Fruit fly (Drosophila melanogaster) whole organism, embryonic: ENCODE data around the gene CG15894.

ENCODE experiments used
- Atf3 ChIP-seq: fragments of 200-800 bp; sonication (Bioruptor generic); optimal IDR thresholded peaks from 3 replicates; lab custom pipeline; 2016; ENCODE audit warnings: missing biosample characterization, missing genetic modification characterization
- CG11247 ChIP-seq: fragments of 200-800 bp; sonication (Bioruptor generic); IDR thresholded peaks from 2 replicates; pipeline ENCODE4 v1.3.6; 2022; ENCODE audit warnings: missing biosample characterization, missing genetic modification characterization
- CG11695 ChIP-seq: fragments of 200-800 bp; sonication (Bioruptor generic); IDR thresholded peaks from 3 replicates; pipeline ENCODE4 v1.3.6; 2022; ENCODE audit warnings: missing biosample characterization, missing genetic modification characterization
- CG12391 ChIP-seq: fragments of 200-800 bp; sonication (Bioruptor generic); optimal IDR thresholded peaks from 3 replicates; lab custom pipeline; 2018; ENCODE audit warnings: missing biosample characterization, mild to moderate bottlenecking, missing genetic modification characterization, moderate library complexity
- CG14667 ChIP-seq: fragments of 200-800 bp; sonication (Bioruptor generic); IDR thresholded peaks from 2 replicates; pipeline ENCODE4 v1.3.6; 2022; ENCODE audit warnings: missing biosample characterization, missing genetic modification characterization
- CG14710 ChIP-seq: fragments of 200-800 bp; sonication (Bioruptor generic); optimal IDR thresholded peaks from 3 replicates; lab custom pipeline; 2019; ENCODE audit warnings: missing biosample characterization, mild to moderate bottlenecking, missing genetic modification characterization, moderate library complexity
- CG15073 ChIP-seq: fragments of 200-800 bp; sonication (Bioruptor generic); optimal IDR thresholded peaks from 2 replicates; lab custom pipeline; 2016; ENCODE audit warnings: missing biosample characterization, missing genetic modification characterization
- CG15696 ChIP-seq: fragments of 200-800 bp; sonication (Bioruptor generic); optimal IDR thresholded peaks from 2 replicates; lab custom pipeline; 2019; ENCODE audit warnings: missing biosample characterization, mild to moderate bottlenecking, missing genetic modification characterization, moderate library complexity
- CG17359 ChIP-seq: fragments of 200-800 bp; sonication (Bioruptor generic); optimal IDR thresholded peaks from 3 replicates; lab custom pipeline; 2018; ENCODE audit warnings: missing biosample characterization, mild to moderate bottlenecking, missing genetic modification characterization, moderate library complexity
- CG18476 ChIP-seq: fragments of 200-800 bp; sonication (Bioruptor generic); optimal IDR thresholded peaks from 2 replicates; lab custom pipeline; 2016; ENCODE audit warnings: missing biosample characterization, mild to moderate bottlenecking, missing genetic modification characterization
- CG18619 ChIP-seq: fragments of 200-800 bp; sonication (Bioruptor generic); optimal IDR thresholded peaks from 3 replicates; lab custom pipeline; 2017; ENCODE audit warnings: missing biosample characterization, mild to moderate bottlenecking, missing genetic modification characterization
- CG2712 ChIP-seq: fragments of 200-800 bp; optimal IDR thresholded peaks from 3 replicates; lab custom pipeline; 2019; ENCODE audit warnings: missing biosample characterization, mild to moderate bottlenecking, missing genetic modification characterization, moderate library complexity
- CG30020 ChIP-seq: fragments of 200-800 bp; optimal IDR thresholded peaks from 2 replicates; lab custom pipeline; 2019; ENCODE audit warnings: missing biosample characterization, mild to moderate bottlenecking, missing genetic modification characterization, moderate library complexity
- CG3847 ChIP-seq: fragments of 200-800 bp; sonication (Bioruptor generic); IDR thresholded peaks from 2 replicates; pipeline ENCODE4 v1.3.6; 2022; ENCODE audit warnings: missing biosample characterization, missing genetic modification characterization
- CG4328 ChIP-seq: fragments of 200-800 bp; sonication (Bioruptor generic); optimal IDR thresholded peaks from 3 replicates; lab custom pipeline; 2017; ENCODE audit warnings: missing biosample characterization, missing genetic modification reagents, missing genetic modification characterization
- CG4360 ChIP-seq: fragments of 200-800 bp; sonication (Bioruptor generic); IDR thresholded peaks from 2 replicates; pipeline ENCODE4 v1.3.6; 2022; ENCODE audit warnings: missing biosample characterization, missing genetic modification characterization
- CG7556 ChIP-seq: fragments of 200-800 bp; sonication (Bioruptor generic); optimal IDR thresholded peaks from 2 replicates; lab custom pipeline; 2017; ENCODE audit warnings: missing biosample characterization, mild to moderate bottlenecking, missing genetic modification characterization
- CG7745 ChIP-seq: fragments of 200-800 bp; sonication (Bioruptor generic); optimal IDR thresholded peaks from 2 replicates; lab custom pipeline; 2018; ENCODE audit warnings: missing biosample characterization, mild to moderate bottlenecking, missing genetic modification characterization, moderate library complexity
- CG9215 ChIP-seq: fragments of 200-800 bp; sonication (Bioruptor generic); IDR thresholded peaks from 2 replicates; pipeline ENCODE4 v1.3.6; 2022; ENCODE audit warnings: missing biosample characterization, missing genetic modification characterization
- CG9437 ChIP-seq: fragments of 200-800 bp; sonication (Bioruptor generic); optimal IDR thresholded peaks from 2 replicates; lab custom pipeline; 2018; ENCODE audit warnings: missing biosample characterization, mild to moderate bottlenecking, missing genetic modification characterization
- CTCF ChIP-seq: fragments of 200-800 bp; sonication (Bioruptor generic); optimal IDR thresholded peaks from 2 replicates; lab custom pipeline; 2017; ENCODE audit warnings: missing biosample characterization, mild to moderate bottlenecking, missing genetic modification characterization, moderate library complexity
- Dek ChIP-seq: fragments of 200-800 bp; sonication (Bioruptor generic); optimal IDR thresholded peaks from 3 replicates; lab custom pipeline; 2019; ENCODE audit warnings: missing biosample characterization, mild to moderate bottlenecking, missing genetic modification characterization, moderate library complexity
- Dip2 ChIP-seq: fragments of 200-800 bp; sonication (Bioruptor generic); IDR thresholded peaks from 2 replicates; pipeline ENCODE4 v1.3.6; 2022; ENCODE audit warnings: missing biosample characterization, missing genetic modification characterization
- E2f1 ChIP-seq: fragments of 200-800 bp; sonication (Bioruptor generic); IDR thresholded peaks from 2 replicates; pipeline ENCODE4 v1.3.6; 2022; ENCODE audit warnings: missing biosample characterization, missing genetic modification characterization
- E2f2 ChIP-seq: fragments of 200-800 bp; sonication (Bioruptor generic); IDR thresholded peaks from 2 replicates; pipeline ENCODE4 v1.3.6; 2022; ENCODE audit warnings: missing biosample characterization, missing genetic modification characterization
- Ets97D ChIP-seq: fragments of 200-800 bp; sonication (Bioruptor generic); optimal IDR thresholded peaks from 3 replicates; lab custom pipeline; 2016; ENCODE audit warnings: missing biosample characterization, missing genetic modification characterization
- Fer2 ChIP-seq: fragments of 200-800 bp; sonication (Bioruptor generic); optimal IDR thresholded peaks from 2 replicates; lab custom pipeline; 2018; ENCODE audit warnings: missing biosample characterization, mild to moderate bottlenecking, missing genetic modification characterization, moderate library complexity
- MTF-1 ChIP-seq: fragments of 200-800 bp; sonication (Bioruptor generic); optimal IDR thresholded peaks from 2 replicates; lab custom pipeline; 2018; ENCODE audit warnings: missing biosample characterization, mild to moderate bottlenecking, missing genetic modification characterization, borderline replicate concordance
- Max ChIP-seq: fragments of 200-800 bp; sonication (Bioruptor generic); optimal IDR thresholded peaks from 2 replicates; lab custom pipeline; 2016; ENCODE audit warnings: missing biosample characterization, mild to moderate bottlenecking, missing genetic modification characterization
- Six4 ChIP-seq: fragments of 200-800 bp; sonication (Bioruptor generic); optimal IDR thresholded peaks from 2 replicates; lab custom pipeline; 2016; ENCODE audit warnings: missing biosample characterization, missing genetic modification characterization
- TFAM ChIP-seq: fragments of 200-800 bp; sonication (Bioruptor generic); optimal IDR thresholded peaks from 2 replicates; lab custom pipeline; 2017; ENCODE audit warnings: missing biosample characterization, missing genetic modification characterization, inconsistent platforms
- Vsx1 ChIP-seq: fragments of 200-800 bp; sonication (Bioruptor generic); optimal IDR thresholded peaks from 2 replicates; lab custom pipeline; 2017; ENCODE audit warnings: missing biosample characterization, mild to moderate bottlenecking, missing genetic modification characterization, missing genetic modification reagents
- aop ChIP-seq: fragments of 200-800 bp; sonication (Bioruptor generic); IDR thresholded peaks from 2 replicates; pipeline ENCODE4 v1.3.6; 2022; ENCODE audit warnings: missing biosample characterization, missing genetic modification characterization
- ara ChIP-seq: fragments of 200-800 bp; sonication (Bioruptor generic); IDR thresholded peaks from 2 replicates; pipeline ENCODE4 v1.3.6; 2022; ENCODE audit warnings: missing biosample characterization, missing genetic modification characterization
- ash1 ChIP-seq: fragments of 200-800 bp; sonication (Bioruptor generic); optimal IDR thresholded peaks from 2 replicates; lab custom pipeline; 2018; ENCODE audit warnings: missing biosample characterization, mild to moderate bottlenecking, missing genetic modification characterization
- cg ChIP-seq: fragments of 200-800 bp; sonication (Bioruptor generic); optimal IDR thresholded peaks from 3 replicates; lab custom pipeline; 2019; ENCODE audit warnings: missing biosample characterization, mild to moderate bottlenecking, missing genetic modification characterization, moderate library complexity
- chinmo ChIP-seq: fragments of 200-800 bp; sonication (Bioruptor generic); IDR thresholded peaks from 4 replicates; pipeline ENCODE4 v1.3.6; 2022; ENCODE audit warnings: missing biosample characterization, missing genetic modification characterization; ENCODE audit not compliant: partially characterized antibody
- crp ChIP-seq, 2 experiments: fragments of 200-800 bp; sonication (Bioruptor generic); optimal IDR thresholded peaks; 2 replicates in 1 of 2; 3 replicates in 1 of 2; lab custom pipeline; 2017; ENCODE audit warnings: missing biosample characterization in 2 of 2, missing genetic modification characterization in 2 of 2, mild to moderate bottlenecking in 1 of 2, moderate library complexity in 1 of 2
- gro ChIP-seq: fragments of 200-800 bp; sonication (Bioruptor generic); optimal IDR thresholded peaks from 2 replicates; lab custom pipeline; 2016; ENCODE audit warnings: missing biosample characterization, missing genetic modification characterization
- gt ChIP-seq: fragments of 200-800 bp; sonication (Bioruptor generic); IDR thresholded peaks from 2 replicates; pipeline ENCODE4 v1.3.6; 2022; ENCODE audit warnings: missing biosample characterization, missing genetic modification characterization
- hb ChIP-seq: fragments of 200-800 bp; sonication (Bioruptor generic); IDR thresholded peaks from 3 replicates; pipeline ENCODE4 v1.3.6; 2022; ENCODE audit warnings: missing biosample characterization, missing genetic modification characterization; ENCODE audit not compliant: partially characterized antibody
- kay ChIP-seq: fragments of 200-800 bp; sonication (Bioruptor generic); optimal IDR thresholded peaks from 2 replicates; lab custom pipeline; 2016; ENCODE audit warnings: missing biosample characterization, missing genetic modification characterization
- pros ChIP-seq: fragments of 200-800 bp; sonication (Bioruptor generic); optimal IDR thresholded peaks from 3 replicates; lab custom pipeline; 2019; ENCODE audit warnings: missing biosample characterization, mild to moderate bottlenecking, missing genetic modification characterization, moderate library complexity
- sens-2 ChIP-seq: fragments of 200-800 bp; sonication (Bioruptor generic); IDR thresholded peaks from 2 replicates; pipeline ENCODE4 v1.3.6; 2022; ENCODE audit warnings: missing biosample characterization, missing genetic modification characterization
- slbo ChIP-seq: fragments of 200-800 bp; sonication (Bioruptor generic); IDR thresholded peaks from 2 replicates; pipeline ENCODE4 v1.3.6; 2022; ENCODE audit warnings: missing biosample characterization, missing genetic modification characterization
- ssp ChIP-seq: fragments of 200-800 bp; sonication (Bioruptor generic); IDR thresholded peaks from 2 replicates; pipeline ENCODE4 v1.3.6; 2022; ENCODE audit warnings: missing biosample characterization, missing genetic modification characterization
- toy ChIP-seq: fragments of 200-800 bp; sonication (Bioruptor generic); IDR thresholded peaks from 2 replicates; pipeline ENCODE4 v1.3.6; 2022; ENCODE audit warnings: missing biosample characterization, missing genetic modification characterization
- trem ChIP-seq: fragments of 200-800 bp; optimal IDR thresholded peaks from 3 replicates; lab custom pipeline; 2019; ENCODE audit warnings: missing biosample characterization, mild to moderate bottlenecking, missing genetic modification characterization, moderate library complexity
- vfl ChIP-seq: fragments of 200-800 bp; sonication (Bioruptor generic); optimal IDR thresholded peaks from 2 replicates; lab custom pipeline; 2016; ENCODE audit warnings: missing biosample characterization, missing genetic modification characterization
- wor ChIP-seq: fragments of 200-800 bp; sonication (Bioruptor generic); IDR thresholded peaks from 2 replicates; pipeline ENCODE4 v1.3.6; 2022; ENCODE audit warnings: missing biosample characterization, missing genetic modification characterization
- zfh1 ChIP-seq: fragments of 200-800 bp; sonication (Bioruptor generic); IDR thresholded peaks from 3 replicates; pipeline ENCODE4 v1.3.6; 2022; ENCODE audit warnings: missing biosample characterization, missing genetic modification characterization
- zfh2 ChIP-seq: fragments of 200-800 bp; sonication (Bioruptor generic); optimal IDR thresholded peaks from 2 replicates; lab custom pipeline; 2016; ENCODE audit warnings: missing biosample characterization, missing genetic modification characterization

The CG15894 gene

DNA sequence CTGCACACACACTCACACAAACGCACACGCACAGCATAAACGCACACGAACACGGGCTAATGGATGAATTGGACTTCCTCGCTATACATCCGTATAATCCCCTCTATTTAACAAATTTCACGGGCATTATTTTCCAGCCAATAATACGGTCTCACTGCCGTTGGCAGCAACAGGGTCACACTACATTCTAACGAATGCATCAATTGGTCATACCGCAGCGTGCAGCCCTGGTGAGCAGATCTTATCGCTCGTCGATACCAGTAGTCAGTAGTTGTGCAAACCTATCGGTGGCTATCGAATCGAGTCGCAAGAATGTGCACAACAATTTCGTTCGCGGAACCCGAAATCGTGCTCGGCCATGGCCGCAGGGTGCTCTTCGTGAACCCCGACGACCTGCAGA, 21.2 kb upstream of the CG15894 start, which contains the start of the genes Top3beta and wuho (continued):
- TF ChIP-seq CG14710 (tag; lab: Kevin White, UChicago) (peak; percentile 74), CG9437 (no peak), CG30020 (tag; lab: Kevin White, UChicago) (peak; percentile 41), gt (no peak), crp (GFP tag; optimal IDR thresholded peaks at IDR 0.05; lab: Kevin White, UChicago) (peak in 1 of 2 experiments; percentile 44), Six4 (GFP tag; lab: Kevin White, UChicago) (no peak), CG18476 (GFP tag; lab: Kevin White, UChicago) (no peak), sens-2 (no peak), Fer2 (tag; lab: Kevin White, UChicago) (no peak), CG14667 (GFP tag; lab: Robert Waterston, UW) (no peak), CG7556 (GFP tag; lab: Kevin White, UChicago) (no peak), CG4360 (GFP tag; lab: Robert Waterston, UW) (no peak), CG11247 (no peak), toy (GFP tag; lab: Robert Waterston, UW) (no peak), wor (GFP tag; lab: Robert Waterston, UW) (no peak), trem (tag; lab: Kevin White, UChicago) (peak; percentile 78), Dip2 (GFP tag; lab: Robert Waterston, UW) (no peak), zfh1 (GFP tag; lab: Robert Waterston, UW) (0 out of 3 replicates have a peak, but pooled peaks have one; percentile 4), Dek (tag; lab: Kevin White, UChicago) (no peak), pros (GFP tag; lab: Kevin White, UChicago) (no peak), Ets97D (peak; percentile 93), CG9215 (no peak), aop (GFP tag; lab: Robert Waterston, UW) (no peak), Vsx1 (GFP tag; lab: Kevin White, UChicago) (no peak), ssp (GFP tag; lab: Robert Waterston, UW) (peak; percentile 46; the same call in 1 of the 2 replicates), cg (GFP tag; lab: Kevin White, UChicago) (peak; percentile 80), CG15696 (tag; lab: Kevin White, UChicago) (no peak), CG7745 (tag; lab: Kevin White, UChicago) (no peak), ara (no peak), CG2712 (peak; percentile 55), kay (GFP tag; lab: Kevin White, UChicago) (peak; percentile 29), E2f2 (GFP tag; lab: Robert Waterston, UW) (peak; percentile 49), CG4328 (GFP tag; lab: Kevin White, UChicago) (no peak), CG11695 (GFP tag; lab: Robert Waterston, UW) (no peak), hb (GFP tag; lab: Robert Waterston, UW) (peak; percentile 62; the same call in 1 of the 3 replicates), Max (peak; percentile 17), gro (GFP tag; lab: Kevin White, UChicago) (peak; percentile 48), Atf3 (GFP tag; lab: Kevin White, UChicago) (no peak), chinmo (GFP tag; lab: Robert Waterston, UW) (peak; percentile 85; the same call in 2 of the 4 replicates), CG17359 (tag; lab: Kevin White, UChicago) (no peak), zfh2 (GFP tag; lab: Kevin White, UChicago) (peak; percentile 28), CG3847 (GFP tag; lab: Robert Waterston, UW) (peak; percentile 54; the same call in 1 of the 2 replicates), CG18619 (GFP tag; lab: Kevin White, UChicago) (no peak), CG15073 (GFP tag; lab: Kevin White, UChicago) (no peak), E2f1 (GFP tag; lab: Robert Waterston, UW) (no peak), vfl (GFP tag; lab: Kevin White, UChicago) (no peak), TFAM (GFP tag; lab: Kevin White, UChicago) (no peak), CTCF (GFP tag; lab: Kevin White, UChicago) (peak; percentile 29), CG12391 (tag; lab: Kevin White, UChicago) (peak; percentile 63), ash1 (GFP tag; lab: Kevin White, UChicago) (peak; percentile 62), slbo (GFP tag; lab: Robert Waterston, UW) (peak; percentile 55; the same call in 1 of the 2 replicates), MTF-1 (GFP tag; lab: Kevin White, UChicago) (peak; percentile 11)
